Worm (Caenorhabditis elegans): ENCODE data around the gene F59A6.3.

The F59A6.3 gene

DNA sequence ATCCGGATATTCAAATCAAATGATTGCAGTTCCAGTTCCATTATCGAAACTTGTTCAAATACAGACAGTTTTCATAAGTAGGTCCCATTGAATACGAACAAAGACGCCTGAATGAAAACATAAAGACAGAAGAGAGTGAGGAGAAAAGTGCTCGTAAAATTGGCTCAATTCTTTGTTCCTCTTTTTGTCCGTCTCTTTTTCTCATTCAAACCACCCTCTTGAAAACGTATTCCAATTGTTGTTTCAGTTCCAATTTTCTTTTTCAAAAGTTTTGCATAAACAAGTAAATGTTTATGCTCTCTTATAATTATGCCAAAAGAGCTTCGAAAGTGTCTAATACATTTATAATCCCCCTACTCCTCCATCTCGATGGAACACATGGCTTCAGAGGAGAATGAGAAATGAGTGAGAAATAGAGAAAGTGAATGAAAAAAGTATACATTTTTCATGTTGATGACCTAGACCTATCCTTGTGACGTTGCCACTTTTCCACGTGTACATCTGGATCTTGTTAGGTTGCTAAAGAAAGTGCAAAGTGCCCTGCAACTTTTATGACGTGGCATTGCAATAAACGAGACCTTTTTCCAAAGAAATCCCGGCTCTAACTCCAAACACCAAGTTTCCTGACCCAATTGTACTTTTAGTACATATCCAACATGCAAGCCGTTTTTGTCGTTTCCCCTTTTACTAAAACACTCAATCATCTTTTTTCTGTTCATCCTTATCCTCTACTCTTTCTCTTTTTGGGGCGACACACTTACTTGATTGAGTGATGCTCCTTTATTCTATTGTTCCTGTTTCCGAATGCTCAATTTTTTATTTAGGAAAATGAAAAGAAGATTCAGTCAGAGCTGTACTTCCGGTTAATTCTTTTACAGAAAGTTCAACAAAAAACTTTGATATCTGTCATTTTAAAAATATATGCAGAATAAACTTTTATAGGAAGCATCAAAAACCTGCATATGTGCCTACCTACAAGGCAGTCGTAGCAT, 38.4 kb downstream of the F59A6.3 start:
- peak; percentile 58 for TF ChIP-seq lin-14 (GFP tag; optimal IDR thresholded peaks at IDR 0.05)
- TF ChIP-seq fkh-10 (GFP tag; optimal IDR thresholded peaks at IDR 0.05): peak; percentile 87
- TF ChIP-seq ceh-88 (GFP tag; IDR thresholded peaks at IDR 0.05): no peak

ce11 chrII:5047279-5047678, 39.1 kb downstream of the F59A6.3 start:
- TF ChIP-seq rnt-1 (tag; optimal IDR thresholded peaks at IDR 0.05) (peak; percentile 38), nhr-85 (tag) (peak; percentile 57), tlp-1 (tag; optimal IDR thresholded peaks at IDR 0.05) (no peak), mdl-1 (tag; optimal IDR thresholded peaks at IDR 0.05) (peak in 1 of 2 experiments; percentile 6), nhr-237 (tag; optimal IDR thresholded peaks at IDR 0.05) (no peak), nhr-12 (tag; optimal IDR thresholded peaks at IDR 0.05) (no peak), sox-4 (tag; optimal IDR thresholded peaks at IDR 0.05) (no peak), egl-13 (tag; optimal IDR thresholded peaks at IDR 0.05) (no peak), lin-13 (GFP tag; optimal IDR thresholded peaks at IDR 0.05) (no peak), elt-2 (tag; optimal IDR thresholded peaks at IDR 0.05) (no peak), lin-35 (GFP tag; optimal IDR thresholded peaks at IDR 0.05) (peak; percentile 12 to 14), ceh-8 (GFP tag; optimal IDR thresholded peaks at IDR 0.05) (no peak), lin-14 (GFP tag; optimal IDR thresholded peaks at IDR 0.05) (peak; percentile 59), aha-1 (tag; optimal IDR thresholded peaks at IDR 0.05) (no peak), snu-23 (GFP tag; optimal IDR thresholded peaks at IDR 0.05) (peak; percentile 37), hlh-17 (GFP tag; optimal IDR thresholded peaks at IDR 0.05; ENCODE audit: borderline replicate concordance) (no peak), elt-3 (tag; optimal IDR thresholded peaks at IDR 0.05) (no peak), blmp-1 (tag; optimal IDR thresholded peaks at IDR 0.05) (peak; percentile 29), jun-1 (tag; optimal IDR thresholded peaks at IDR 0.05) (no peak), lsy-2 (tag; optimal IDR thresholded peaks at IDR 0.05) (peak in 1 of 2 experiments; percentile 29), F16B12.6 (tag; optimal IDR thresholded peaks at IDR 0.05) (no peak), C04F5.9 (tag; optimal IDR thresholded peaks at IDR 0.05) (no peak), skn-1 (tag; optimal IDR thresholded peaks at IDR 0.05) (peak; percentile 15), mep-1 (tag; optimal IDR thresholded peaks at IDR 0.05) (peak; percentile 44), alr-1 (tag; optimal IDR thresholded peaks at IDR 0.05; ENCODE audit: borderline replicate concordance) (no peak), efl-1 (optimal IDR thresholded peaks at IDR 0.05) (peak; percentile 16 to 51), efl-1 (GFP tag; optimal IDR thresholded peaks at IDR 0.05 in 1 of 2) (peak; percentile 10 to 86)

DNA sequence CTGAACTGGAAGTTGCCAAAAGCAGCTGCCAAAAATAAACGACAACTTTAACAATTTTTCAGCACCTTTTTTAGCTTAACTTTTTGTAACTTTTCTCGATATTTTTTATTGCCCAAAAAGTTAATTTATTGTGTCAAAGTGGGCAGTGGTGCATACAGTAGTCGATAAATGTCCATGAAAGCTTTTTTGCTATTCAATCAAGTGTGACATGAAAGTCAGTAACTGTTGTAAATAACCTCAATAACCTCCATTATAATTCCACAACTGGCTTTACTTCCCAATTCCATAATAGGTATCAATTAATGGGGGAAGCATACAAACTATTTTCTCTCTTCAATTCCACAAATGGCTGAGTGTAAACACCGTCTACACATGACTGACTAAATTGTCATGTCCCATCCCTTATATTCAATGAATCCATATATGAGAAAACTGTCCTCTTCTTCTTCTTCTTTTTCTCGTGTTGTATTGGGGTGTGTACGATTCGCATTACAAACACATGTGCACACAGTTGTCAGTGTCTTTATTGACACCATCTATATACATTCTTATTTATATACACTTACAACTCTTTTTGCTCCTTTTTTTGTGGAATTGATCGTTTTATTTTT, 40.2 kb downstream of the F59A6.3 start:
- TF ChIP-seq nhr-19 (GFP tag; conservative IDR thresholded peaks at IDR 0.05): no peak
- TF ChIP-seq egl-13 (tag; optimal IDR thresholded peaks at IDR 0.05): no peak
- TF ChIP-seq Y116A8C.19 (tag; optimal IDR thresholded peaks at IDR 0.05; ENCODE audit: borderline replicate concordance): no peak
- TF ChIP-seq unc-130 (tag; optimal IDR thresholded peaks at IDR 0.05): no peak
- TF ChIP-seq fkh-4 (tag; optimal IDR thresholded peaks at IDR 0.05; ENCODE audit: borderline replicate concordance): no peak
- peak; percentile 4 for TF ChIP-seq mep-1 (tag; optimal IDR thresholded peaks at IDR 0.05)
- TF ChIP-seq ztf-4 (tag; optimal IDR thresholded peaks at IDR 0.05): no peak
- no peak for TF ChIP-seq nhr-12 (tag; optimal IDR thresholded peaks at IDR 0.05)
- TF ChIP-seq unc-86 (tag; optimal IDR thresholded peaks at IDR 0.05): no peak
- no peak for TF ChIP-seq lin-39 (tag; optimal IDR thresholded peaks at IDR 0.05)
- no peak for TF ChIP-seq zip-4 (GFP tag; optimal IDR thresholded peaks at IDR 0.05)
- peak; percentile 71 for TF ChIP-seq nhr-85 (tag)
- no peak for TF ChIP-seq nhr-20 (tag; optimal IDR thresholded peaks at IDR 0.05)
- no peak for TF ChIP-seq dsc-1 (tag; optimal IDR thresholded peaks at IDR 0.05)
- TF ChIP-seq hlh-17 (GFP tag; optimal IDR thresholded peaks at IDR 0.05; ENCODE audit: borderline replicate concordance): no peak
- TF ChIP-seq hlh-4 (tag; optimal IDR thresholded peaks at IDR 0.05): no peak
- TF ChIP-seq aly-2 (tag; optimal IDR thresholded peaks at IDR 0.05): no peak
- TF ChIP-seq mdl-1 (tag; optimal IDR thresholded peaks at IDR 0.05): no peak
- TF ChIP-seq fkh-10 (GFP tag; optimal IDR thresholded peaks at IDR 0.05): no peak
- no peak for TF ChIP-seq xbp-1 (tag; optimal IDR thresholded peaks at IDR 0.05)
- TF ChIP-seq nhr-28 (tag; optimal IDR thresholded peaks at IDR 0.05): no peak
- TF ChIP-seq nhr-71 (tag; optimal IDR thresholded peaks at IDR 0.05): peak; percentile 23
- no peak for TF ChIP-seq nhr-90 (tag; optimal IDR thresholded peaks at IDR 0.05; ENCODE audit: poor library complexity)
- TF ChIP-seq unc-98 (GFP tag; IDR thresholded peaks at IDR 0.05): no peak
- no peak for TF ChIP-seq ets-5 (GFP tag; IDR thresholded peaks at IDR 0.05)

Data from whole organism, L1 larva.